Worm (Caenorhabditis elegans) whole organism, L1 larva: ENCODE measurements around the gene vps-32.1.
A peak's percentile ranks its signal among the peaks of the same experiment; 100 is the strongest.

Experiments
- C34B4.2 ChIP-seq: sonication (generic microtip); optimal IDR thresholded peaks from 2 replicates; lab custom pipeline; 2017; ENCODE audit warnings: mild to moderate bottlenecking, missing genetic modification characterization, missing compliant biosample characterization
- F16B12.6 ChIP-seq: fragments of 150-350 bp; optimal IDR thresholded peaks from 2 replicates; lab custom pipeline; 2014; ENCODE audit warnings: missing biosample characterization, missing genetic modification characterization
- aha-1 ChIP-seq: fragments of 150-350 bp; optimal IDR thresholded peaks from 2 replicates; lab custom pipeline; 2014; ENCODE audit warnings: missing biosample characterization, missing genetic modification characterization
- ama-1 ChIP-seq: fragments of 150-350 bp; optimal IDR thresholded peaks from 2 replicates; lab custom pipeline; 2014
- blmp-1 ChIP-seq: fragments of 150-350 bp; optimal IDR thresholded peaks from 2 replicates; lab custom pipeline; 2014; ENCODE audit warnings: missing biosample characterization, missing genetic modification characterization
- ceh-63 ChIP-seq: fragments of 200-800 bp; sonication (Bioruptor generic); optimal IDR thresholded peaks from 2 replicates; lab custom pipeline; 2018; ENCODE audit warnings: mild to moderate bottlenecking, missing genetic modification characterization, missing compliant biosample characterization
- ceh-88 ChIP-seq: fragments of 200-800 bp; sonication (Bioruptor generic); IDR thresholded peaks from 2 replicates; pipeline ENCODE4 v1.3.6; 2022; ENCODE audit warnings: missing genetic modification characterization, missing compliant biosample characterization
- ceh-90 ChIP-seq: sonication (generic microtip); optimal IDR thresholded peaks from 2 replicates; lab custom pipeline; 2016; ENCODE audit warnings: missing genetic modification characterization, missing compliant biosample characterization
- ces-1 ChIP-seq: fragments of 150-350 bp; optimal IDR thresholded peaks from 2 replicates; lab custom pipeline; 2014; ENCODE audit warnings: missing biosample characterization, missing genetic modification reagents, missing genetic modification characterization
- efl-1 ChIP-seq, 4 experiments: fragments of 150-350 bp; optimal IDR thresholded peaks in 3 of 4; peaks in 1 of 4; 1 replicate in 1 of 4; 2 replicates in 3 of 4; lab custom pipeline; 2014; ENCODE audit warnings: missing biosample characterization in 2 of 4, missing genetic modification characterization in 2 of 4, missing genetic modification reagents in 2 of 4
- fkh-10 ChIP-seq: sonication (generic microtip); optimal IDR thresholded peaks from 2 replicates; lab custom pipeline; 2017; ENCODE audit warnings: missing biosample characterization, missing genetic modification reagents, missing genetic modification characterization
- fkh-8 ChIP-seq: sonication (generic microtip); optimal IDR thresholded peaks from 2 replicates; lab custom pipeline; 2016; ENCODE audit warnings: mild to moderate bottlenecking, missing genetic modification characterization, missing compliant biosample characterization
- fos-1 ChIP-seq: fragments of 150-350 bp; optimal IDR thresholded peaks from 2 replicates; lab custom pipeline; 2014; ENCODE audit warnings: missing biosample characterization, missing genetic modification characterization
- hlh-17 ChIP-seq: fragments of 200-800 bp; sonication (Bioruptor generic); optimal IDR thresholded peaks from 2 replicates; lab custom pipeline; 2018; ENCODE audit warnings: missing genetic modification characterization, mild to moderate bottlenecking, missing compliant biosample characterization, moderate library complexity, borderline replicate concordance
- hlh-4 ChIP-seq: sonication (generic microtip); optimal IDR thresholded peaks from 2 replicates; lab custom pipeline; 2016; ENCODE audit warnings: mild to moderate bottlenecking, missing genetic modification characterization, missing compliant biosample characterization
- irx-1 ChIP-seq: sonication (generic microtip); optimal IDR thresholded peaks from 2 replicates; lab custom pipeline; 2016; ENCODE audit warnings: missing genetic modification characterization, missing compliant biosample characterization
- lin-14 ChIP-seq: fragments of 200-800 bp; sonication (Bioruptor generic); optimal IDR thresholded peaks from 2 replicates; lab custom pipeline; 2018; ENCODE audit warnings: mild to moderate bottlenecking, missing genetic modification characterization, moderate library complexity, missing compliant biosample characterization
- lin-35 ChIP-seq, 2 experiments: fragments of 150-350 bp; optimal IDR thresholded peaks; 2 replicates each; lab custom pipeline; 2014; ENCODE audit warnings: missing biosample characterization in 2 of 2, missing genetic modification characterization in 2 of 2, missing genetic modification reagents in 2 of 2
- lir-3 ChIP-seq: sonication (generic microtip); optimal IDR thresholded peaks from 2 replicates; lab custom pipeline; 2016; ENCODE audit warnings: mild to moderate bottlenecking, missing genetic modification characterization, moderate library complexity, missing compliant biosample characterization; ENCODE audit not compliant: poor library complexity
- lsy-2 ChIP-seq, 2 experiments: fragments of 150-350 bp; optimal IDR thresholded peaks; 2 replicates each; lab custom pipeline; 2014; ENCODE audit warnings: missing biosample characterization in 2 of 2, missing genetic modification characterization in 2 of 2
- mab-9 ChIP-seq: fragments of 200-800 bp; sonication (Bioruptor generic); IDR thresholded peaks from 2 replicates; pipeline ENCODE4 v1.3.6; 2022; ENCODE audit warnings: missing genetic modification reagents, missing genetic modification characterization, missing compliant biosample characterization
- mef-2 ChIP-seq: fragments of 150-350 bp; optimal IDR thresholded peaks from 2 replicates; lab custom pipeline; 2014; ENCODE audit warnings: missing biosample characterization, missing genetic modification characterization
- nhr-237 ChIP-seq: fragments of 150-350 bp; optimal IDR thresholded peaks from 2 replicates; lab custom pipeline; 2014; ENCODE audit warnings: missing biosample characterization, missing genetic modification characterization
- nhr-28 ChIP-seq: fragments of 150-350 bp; optimal IDR thresholded peaks from 2 replicates; lab custom pipeline; 2014; ENCODE audit warnings: missing biosample characterization, missing genetic modification characterization
- nhr-71 ChIP-seq: sonication (generic microtip); optimal IDR thresholded peaks from 2 replicates; lab custom pipeline; 2016; ENCODE audit warnings: mild to moderate bottlenecking, missing genetic modification characterization, moderate library complexity, missing compliant biosample characterization
- nhr-90 ChIP-seq: sonication (generic microtip); optimal IDR thresholded peaks from 2 replicates; lab custom pipeline; 2016; ENCODE audit warnings: mild to moderate bottlenecking, missing genetic modification characterization, missing compliant biosample characterization; ENCODE audit not compliant: poor library complexity
- pag-3 ChIP-seq: sonication (generic microtip); optimal IDR thresholded peaks from 2 replicates; lab custom pipeline; 2017; ENCODE audit warnings: missing genetic modification characterization, mild to moderate bottlenecking, missing compliant biosample characterization, antibody characterized with exemption, borderline replicate concordance; ENCODE audit not compliant: insufficient read depth
- snpc-4 ChIP-seq: fragments of 150-350 bp; optimal IDR thresholded peaks from 2 replicates; lab custom pipeline; 2014; ENCODE audit warnings: missing biosample characterization, missing genetic modification characterization
- snu-23 ChIP-seq: sonication (generic microtip); optimal IDR thresholded peaks from 2 replicates; lab custom pipeline; 2016; ENCODE audit warnings: missing genetic modification characterization, missing compliant biosample characterization
- sptf-1 ChIP-seq: fragments of 150-350 bp; optimal IDR thresholded peaks from 2 replicates; lab custom pipeline; 2014; ENCODE audit warnings: missing biosample characterization, missing genetic modification characterization
- unc-30 ChIP-seq: sonication (generic microtip); optimal IDR thresholded peaks from 2 replicates; lab custom pipeline; 2017; ENCODE audit warnings: missing biosample characterization, missing genetic modification characterization
- vab-15 ChIP-seq: sonication (generic microtip); optimal IDR thresholded peaks from 2 replicates; lab custom pipeline; 2017; ENCODE audit warnings: missing genotype, mild to moderate bottlenecking, missing genetic modification characterization, missing compliant biosample characterization
- xbp-1 ChIP-seq: sonication (generic microtip); optimal IDR thresholded peaks from 2 replicates; lab custom pipeline; 2016; ENCODE audit warnings: missing genetic modification characterization, missing compliant biosample characterization
- zag-1 ChIP-seq: fragments of 150-350 bp; optimal IDR thresholded peaks from 2 replicates; lab custom pipeline; 2014; ENCODE audit warnings: missing biosample characterization, missing genetic modification characterization
- ztf-11 ChIP-seq, 2 experiments: sonication (generic microtip); optimal IDR thresholded peaks; 2 replicates each; lab custom pipeline; 2016 to 2017; ENCODE audit warnings: missing genetic modification characterization in 2 of 2, missing biosample characterization in 1 of 2, missing compliant biosample characterization in 1 of 2
- ztf-4 ChIP-seq: fragments of 150-350 bp; optimal IDR thresholded peaks from 2 replicates; lab custom pipeline; 2014; ENCODE audit warnings: missing biosample characterization, missing genetic modification characterization

The vps-32.1 gene

ce11 chrII:6588605-6589292, 759 bp upstream of the vps-32.1 start, which contains the start of gene icd-1 (continued):
- peak; percentile 98 for TF ChIP-seq lin-14
- TF ChIP-seq fkh-8, result peak; percentile 96
- peak in 1 of 2 experiments; percentile 85 for TF ChIP-seq ztf-11 (tag; optimal IDR thresholded peaks at IDR 0.05; lab: Kevin White, UChicago)

DNA sequence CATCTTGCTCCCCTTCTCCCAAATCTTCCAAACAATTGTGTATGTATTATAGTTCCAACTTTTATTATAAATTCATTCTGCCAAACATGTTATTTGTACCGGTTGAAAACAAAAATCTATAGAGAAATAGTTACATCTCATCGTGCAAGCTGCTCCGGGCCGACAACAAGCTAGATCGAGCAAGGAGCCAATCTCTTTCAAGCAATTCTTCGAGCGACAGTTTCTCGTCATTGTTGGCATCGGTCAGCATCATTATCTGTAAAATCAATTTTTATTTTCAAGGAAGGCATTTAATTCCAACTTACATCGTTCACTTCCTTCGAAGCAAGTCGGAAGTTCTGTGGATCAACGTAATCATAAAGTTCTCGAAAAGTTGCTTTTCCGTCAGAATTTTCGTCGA, 1.5 kb downstream of the vps-32.1 start:
- peak; percentile 18 for TF ChIP-seq ama-1 (lab: Kevin White, UChicago)
- no peak for TF ChIP-seq ztf-11 (tag; optimal IDR thresholded peaks at IDR 0.05; lab: Kevin White, UChicago)
- TF ChIP-seq efl-1 (optimal IDR thresholded peaks at IDR 0.05; lab: Kevin White, UChicago), result no peak
- TF ChIP-seq efl-1 (GFP tag; optimal IDR thresholded peaks at IDR 0.05 in 1 of 2; lab: Kevin White, UChicago), result peak in 1 of 2 experiments; percentile 69

ce11 chrII:6592251-6592650, 2.7 kb downstream of the vps-32.1 start, which contains the start of gene C56C10.9:
Gene C56C10.9, minus strand, starts transcription at chrII:6592351.
- TF ChIP-seq snpc-4 (tag; lab: Kevin White, UChicago) (no peak), nhr-28 (tag; lab: Kevin White, UChicago) (no peak), aha-1 (tag; lab: Kevin White, UChicago) (no peak), ztf-4 (tag; lab: Kevin White, UChicago) (no peak), fos-1 (tag; lab: Kevin White, UChicago) (no peak), xbp-1 (no peak), ces-1 (GFP tag; lab: Kevin White, UChicago) (no peak), ceh-88 (GFP tag; lab: Robert Waterston, UW) (no peak), lin-35 (GFP tag; optimal IDR thresholded peaks at IDR 0.05; lab: Kevin White, UChicago) (no peak), nhr-90 (no peak), nhr-71 (tag; lab: Kevin White, UChicago) (no peak), lsy-2 (tag; optimal IDR thresholded peaks at IDR 0.05; lab: Kevin White, UChicago) (no peak), snu-23 (GFP tag; lab: Kevin White, UChicago) (no peak), lin-14 (no peak), fkh-10 (GFP tag; lab: Kevin White, UChicago) (no peak), hlh-17 (GFP tag; lab: Kevin White, UChicago) (no peak), ceh-63 (GFP tag; lab: Kevin White, UChicago) (no peak), hlh-4 (tag; lab: Kevin White, UChicago) (no peak)
- TF ChIP-seq, all 84 proteins: peak for 0

DNA sequence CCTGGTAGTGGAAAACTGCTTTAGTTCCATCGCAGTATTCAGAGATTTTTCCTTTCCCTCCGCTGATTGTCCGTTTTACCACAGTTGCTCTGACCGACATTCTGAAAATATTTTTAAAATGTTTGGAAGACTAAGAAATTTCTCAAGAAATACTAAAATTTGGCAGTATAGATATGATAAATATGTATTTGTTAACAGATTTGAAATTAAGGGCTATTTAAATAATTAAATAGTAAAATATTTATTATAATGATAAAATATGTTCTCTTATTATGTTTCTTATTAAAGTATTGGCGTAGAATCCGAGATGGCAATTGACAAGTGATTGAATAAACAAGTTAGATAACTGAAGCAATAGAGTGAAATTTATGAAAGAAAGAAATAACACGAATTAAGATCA, 4.6 kb downstream of the vps-32.1 start, which contains the start of gene aipr-1:
TSS of gene aipr-1 (minus strand) at position 101 of the 400 bp plus-strand sequence.
- TF ChIP-seq ceh-90 (tag; lab: Kevin White, UChicago) (no peak), xbp-1 (no peak), snu-23 (GFP tag; lab: Kevin White, UChicago) (no peak), snpc-4 (tag; lab: Kevin White, UChicago) (no peak), mab-9 (no peak), hlh-4 (tag; lab: Kevin White, UChicago) (no peak), F16B12.6 (no peak), irx-1 (tag; lab: Kevin White, UChicago) (no peak), lin-14 (no peak), ceh-88 (GFP tag; lab: Robert Waterston, UW) (no peak), ceh-63 (GFP tag; lab: Kevin White, UChicago) (no peak)

DNA sequence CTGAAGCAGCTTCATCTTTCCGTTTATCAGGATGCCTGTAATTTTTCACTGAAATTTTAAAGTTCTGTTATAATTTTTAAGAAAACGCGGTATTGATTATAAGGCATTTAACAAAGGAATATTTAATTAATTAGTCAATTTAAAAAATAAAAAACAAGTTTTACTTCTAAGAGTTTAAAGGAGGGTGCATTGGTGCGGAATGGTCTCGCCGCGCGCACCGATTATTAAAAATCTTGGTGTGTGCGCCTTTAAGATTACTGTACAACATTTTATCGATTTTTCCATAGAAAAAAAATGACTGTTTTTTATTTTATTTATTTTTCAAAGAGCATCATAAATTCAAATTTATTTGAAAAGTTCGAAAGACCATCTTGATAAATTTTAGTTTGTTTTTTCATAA, 8.0 kb downstream of the vps-32.1 start:
- no peak for TF ChIP-seq ztf-11 (tag; optimal IDR thresholded peaks at IDR 0.05; lab: Kevin White, UChicago)
- no peak for TF ChIP-seq zag-1
- TF ChIP-seq blmp-1 (tag; lab: Kevin White, UChicago), result no peak
- TF ChIP-seq lir-3, result no peak
- no peak for TF ChIP-seq vab-15 (tag; lab: Kevin White, UChicago)
- no peak for TF ChIP-seq fkh-10 (GFP tag; lab: Kevin White, UChicago)
- no peak for TF ChIP-seq nhr-237 (tag; lab: Kevin White, UChicago)
- no peak for TF ChIP-seq ama-1 (lab: Kevin White, UChicago)
- no peak for TF ChIP-seq pag-3 (tag; lab: Kevin White, UChicago)
- TF ChIP-seq C34B4.2 (tag; lab: Kevin White, UChicago), result no peak
- no peak for TF ChIP-seq unc-30 (tag; lab: Kevin White, UChicago)
- TF ChIP-seq snpc-4 (tag; lab: Kevin White, UChicago), result no peak
- TF ChIP-seq sptf-1 (tag; lab: Kevin White, UChicago), result no peak
- TF ChIP-seq mef-2 (tag; lab: Kevin White, UChicago), result no peak
